Worm (Caenorhabditis elegans): ENCODE data around the gene sre-2.

sre-2 gene

ce11 chrII:8057911-8058310 is 44.0 kb downstream of the sre-2 start:
- TF ChIP-seq W03F9.2 (tag; optimal IDR thresholded peaks at IDR 0.05) (no peak), him-1 (tag; optimal IDR thresholded peaks at IDR 0.05) (no peak), dao-5 (tag; optimal IDR thresholded peaks at IDR 0.05) (no peak)

DNA sequence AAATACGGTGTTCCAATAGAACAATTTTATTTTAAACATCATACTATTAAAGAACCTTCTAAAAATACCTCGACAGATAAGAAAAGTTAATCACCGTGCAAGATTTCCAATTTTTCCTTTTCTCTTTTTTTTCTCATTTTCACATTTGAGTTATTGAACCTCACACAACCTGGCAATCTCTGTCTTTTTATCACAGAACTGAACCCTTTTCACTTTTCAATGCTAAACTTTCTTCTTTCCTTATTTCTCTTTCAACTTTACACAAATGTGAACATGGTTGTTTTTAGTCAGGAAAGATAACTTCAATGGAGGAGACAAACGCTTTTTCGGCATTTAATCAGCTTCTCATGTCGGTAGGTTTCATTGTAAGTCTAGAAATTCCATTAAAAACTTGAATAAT is 49.1 kb downstream of the sre-2 start, which contains the start of gene T05H10.4:
TSS of gene T05H10.4 (plus strand) at position 301 of the 400 bp plus-strand sequence.
- TF ChIP-seq him-1 (tag; optimal IDR thresholded peaks at IDR 0.05) (no peak), dao-5 (tag; optimal IDR thresholded peaks at IDR 0.05) (no peak)

DNA sequence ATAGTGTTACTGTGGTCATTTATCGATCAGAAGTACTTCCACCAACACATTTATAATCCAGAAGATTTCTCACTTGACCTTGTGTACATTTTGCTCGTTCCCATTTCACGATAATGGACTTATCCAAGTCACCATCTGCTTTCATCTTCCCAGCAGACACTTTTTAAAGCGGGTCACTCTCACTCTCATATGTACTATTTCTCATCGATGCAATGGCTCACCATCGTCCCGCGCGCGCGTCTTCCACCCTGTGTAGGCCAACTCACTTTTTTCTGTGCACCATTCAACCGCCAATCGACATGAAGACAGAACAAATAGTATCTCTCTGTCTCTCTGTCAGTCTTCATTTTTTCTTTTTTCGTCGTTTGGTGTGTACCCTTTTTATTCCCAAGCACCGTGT is 49.8 kb downstream of the sre-2 start:
- no peak for TF ChIP-seq him-1 (tag; optimal IDR thresholded peaks at IDR 0.05)
- no peak for TF ChIP-seq dao-5 (tag; optimal IDR thresholded peaks at IDR 0.05)

DNA sequence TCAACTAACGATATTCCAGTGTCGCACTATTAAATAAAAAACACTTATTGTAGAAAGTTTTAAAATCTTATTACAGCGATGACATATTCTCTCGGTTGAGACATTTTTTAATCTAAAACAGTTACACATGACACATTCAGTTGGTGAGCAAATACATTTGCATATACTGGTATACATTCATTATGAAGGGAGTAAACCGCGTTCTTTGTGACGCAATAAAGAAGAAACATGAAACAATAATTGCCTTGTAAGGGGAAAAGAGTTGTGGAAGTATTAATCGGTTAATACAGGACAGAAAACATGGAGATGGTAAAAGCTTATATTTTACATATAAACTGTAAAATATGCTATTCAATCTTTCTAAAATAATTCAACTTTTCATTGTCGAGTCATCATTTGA is 50.6 kb downstream of the sre-2 start:
- no peak for TF ChIP-seq dao-5 (tag; optimal IDR thresholded peaks at IDR 0.05)
- no peak for TF ChIP-seq him-1 (tag; optimal IDR thresholded peaks at IDR 0.05)
- no peak for TF ChIP-seq W03F9.2 (tag; optimal IDR thresholded peaks at IDR 0.05)

- TF ChIP-seq W03F9.2 (tag; optimal IDR thresholded peaks at IDR 0.05), result no peak
- no peak for TF ChIP-seq him-1 (tag; optimal IDR thresholded peaks at IDR 0.05)
- no peak for TF ChIP-seq dao-5 (tag; optimal IDR thresholded peaks at IDR 0.05)
Measured at ce11 chrII:8050477-8050876, 51.5 kb downstream of the sre-2 start, which contains the start of gene mtre-1. mtre-1 (minus strand) TSS chrII:8050577.

Data from whole organism, L4/young adult.